Fruit fly (Drosophila melanogaster) whole organism, adult: ENCODE measurements around the gene lace.

Experiments used
- CG12768 ChIP-seq: fragments of 200-800 bp; sonication (Bioruptor generic); optimal IDR thresholded peaks from 2 replicates; lab custom pipeline; 2017; ENCODE audit warnings: missing biosample characterization, missing genetic modification characterization, mild to moderate bottlenecking, moderate library complexity, missing genetic modification reagents
- CG14711 ChIP-seq: fragments of 200-800 bp; sonication (Bioruptor generic); optimal IDR thresholded peaks from 2 replicates; lab custom pipeline; 2018; ENCODE audit warnings: missing biosample characterization, mild to moderate bottlenecking, missing genetic modification characterization, moderate library complexity
- Hr96 ChIP-seq: fragments of 200-800 bp; sonication (Bioruptor generic); optimal IDR thresholded peaks from 2 replicates; lab custom pipeline; 2016; ENCODE audit warnings: missing biosample characterization, missing genetic modification characterization
- tj ChIP-seq: fragments of 200-800 bp; sonication (Bioruptor generic); optimal IDR thresholded peaks from 3 replicates; lab custom pipeline; 2017; ENCODE audit warnings: missing biosample characterization, mild to moderate bottlenecking, missing genetic modification characterization, moderate library complexity

DNA sequence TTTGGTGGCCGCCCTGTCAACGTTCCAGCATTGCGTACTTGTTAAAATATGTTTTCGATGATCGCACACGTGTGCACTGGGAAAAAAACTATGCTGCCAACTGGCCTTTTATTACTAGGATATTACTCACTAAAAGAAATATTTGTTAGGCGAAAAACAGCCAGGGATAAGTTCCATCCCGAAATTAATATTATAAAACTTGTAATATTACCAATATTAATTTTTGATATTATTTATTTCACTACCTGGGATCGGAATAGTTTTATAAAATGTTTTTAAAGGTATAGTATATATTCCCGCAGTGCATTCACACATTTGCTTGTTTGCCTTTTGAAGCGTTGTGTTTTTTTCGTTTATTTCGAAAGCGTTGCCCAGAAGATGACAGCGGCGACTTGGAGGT lies 35.4 kb upstream of the lace start:
- TF ChIP-seq CG12768 (GFP tag; lab: Kevin White, UChicago) (no peak), Hr96 (GFP tag; lab: Kevin White, UChicago) (no peak), CG14711 (tag; lab: Kevin White, UChicago) (no peak), tj (GFP tag; lab: Kevin White, UChicago) (no peak)
